Worm (Caenorhabditis elegans) whole organism, early embryonic: ENCODE results near the gene Y48A5A.1.

ENCODE experiments used
- B0310.2 ChIP-seq: sonication (generic microtip); optimal IDR thresholded peaks from 2 replicates; lab custom pipeline; 2016; ENCODE audit warnings: mild to moderate bottlenecking, missing genetic modification characterization, missing compliant biosample characterization
- F13C5.2 ChIP-seq: sonication (generic microtip); optimal IDR thresholded peaks from 2 replicates; lab custom pipeline; 2017; ENCODE audit warnings: mild to moderate bottlenecking, missing genetic modification characterization, inconsistent platforms, missing compliant biosample characterization
- aly-1 ChIP-seq: sonication (generic microtip); optimal IDR thresholded peaks from 2 replicates; lab custom pipeline; 2016; ENCODE audit warnings: missing genetic modification characterization, missing compliant biosample characterization
- ama-1 ChIP-seq: fragments of 150-350 bp; optimal IDR thresholded peaks from 2 replicates; lab custom pipeline; 2014
- ceh-13 ChIP-seq: fragments of 200-800 bp; sonication (Bioruptor generic); optimal IDR thresholded peaks from 2 replicates; lab custom pipeline; 2018; ENCODE audit warnings: mild to moderate bottlenecking, missing genetic modification characterization, missing compliant biosample characterization
- flt-1 ChIP-seq: fragments of 200-800 bp; sonication (Bioruptor generic); IDR thresholded peaks from 2 replicates; pipeline ENCODE4 v1.3.6; 2022; ENCODE audit warnings: missing genetic modification characterization, missing compliant biosample characterization
- hmbx-1 ChIP-seq: sonication (generic microtip); optimal IDR thresholded peaks from 2 replicates; lab custom pipeline; 2016; ENCODE audit warnings: mild to moderate bottlenecking, missing genetic modification characterization, missing compliant biosample characterization
- hmg-4 ChIP-seq: fragments of 200-800 bp; sonication (Bioruptor generic); optimal IDR thresholded peaks from 2 replicates; lab custom pipeline; 2018; ENCODE audit warnings: mild to moderate bottlenecking, missing genetic modification characterization, missing compliant biosample characterization
- pes-1 ChIP-seq: fragments of 200-800 bp; sonication (Bioruptor generic); IDR thresholded peaks from 2 replicates; pipeline ENCODE4 v1.3.6; 2022; ENCODE audit warnings: missing genetic modification reagents, missing genetic modification characterization, missing compliant biosample characterization
- scrt-1 ChIP-seq: fragments of 200-800 bp; sonication (Bioruptor generic); IDR thresholded peaks from 2 replicates; pipeline ENCODE4 v1.3.6; 2022; ENCODE audit warnings: missing genetic modification characterization, missing compliant biosample characterization
- sea-1 ChIP-seq: fragments of 200-800 bp; sonication (Bioruptor generic); conservative IDR thresholded peaks from 2 replicates; pipeline ENCODE4 v1.3.6; 2022; ENCODE audit warnings: missing genetic modification characterization, missing compliant biosample characterization
- tra-4 ChIP-seq: sonication (generic microtip); optimal IDR thresholded peaks from 2 replicates; lab custom pipeline; 2017; ENCODE audit warnings: missing genetic modification characterization, missing compliant biosample characterization

DNA sequence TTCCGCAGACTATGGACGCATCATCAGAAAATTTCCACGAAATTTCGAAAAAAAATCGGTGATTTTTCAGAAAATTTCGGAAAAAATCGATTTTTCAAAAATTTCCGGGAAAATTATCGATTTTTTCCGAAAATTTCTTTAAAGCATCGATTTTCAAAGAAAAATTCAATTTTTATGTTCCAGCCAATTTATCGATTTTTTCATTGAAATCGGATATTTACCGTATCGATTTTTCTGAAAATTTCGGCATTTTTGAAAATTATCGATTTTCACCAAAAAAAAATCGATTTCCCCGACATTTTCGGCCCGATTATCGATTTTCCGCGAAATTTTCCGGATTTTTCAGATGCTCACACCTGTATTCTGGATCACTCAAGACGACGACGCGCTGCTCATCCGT lies at the start of gene Y48A5A.1:
- TF ChIP-seq ceh-13 (GFP tag; lab: Kevin White, UChicago) (no peak), ama-1 (lab: Kevin White, UChicago) (no peak), F13C5.2 (tag; lab: Kevin White, UChicago) (no peak), pes-1 (GFP tag; lab: Robert Waterston, UW) (no peak), sea-1 (no peak), hmg-4 (no peak), flt-1 (GFP tag; lab: Robert Waterston, UW) (no peak), B0310.2 (no peak), tra-4 (tag; lab: Kevin White, UChicago) (no peak), aly-1 (tag; lab: Kevin White, UChicago) (no peak), hmbx-1 (tag; lab: Kevin White, UChicago) (no peak), scrt-1 (GFP tag; lab: Robert Waterston, UW) (no peak)
